Worm (Caenorhabditis elegans): ENCODE data around the gene rpl-37.

ce11 chrIII:3504239-3504638 lies 24.2 kb upstream of the rpl-37 start:
- TF ChIP-seq F13C5.2 (tag; optimal IDR thresholded peaks at IDR 0.05): no peak
- TF ChIP-seq ama-1 (optimal IDR thresholded peaks at IDR 0.05): no peak
- no peak for TF ChIP-seq hnd-1 (tag; optimal IDR thresholded peaks at IDR 0.05)
- TF ChIP-seq sea-1 (GFP tag; conservative IDR thresholded peaks at IDR 0.05): no peak
- TF ChIP-seq flt-1 (GFP tag; IDR thresholded peaks at IDR 0.05): no peak

All from whole organism, early embryonic.